Worm (Caenorhabditis elegans): ENCODE results near the gene srbc-12.
A peak's percentile ranks its signal among the peaks of the same experiment; 100 is the strongest.

Gene srbc-12

ce11 chrV:803472-803871 lies 46.1 kb upstream of the srbc-12 start:
- TF ChIP-seq ets-4 (GFP tag; optimal IDR thresholded peaks at IDR 0.05) (no peak), hlh-26 (GFP tag; conservative IDR thresholded peaks at IDR 0.05) (no peak), ztf-18 (tag; optimal IDR thresholded peaks at IDR 0.05) (no peak), attf-6 (GFP tag; IDR thresholded peaks at IDR 0.05) (no peak), F23B12.7 (tag; optimal IDR thresholded peaks at IDR 0.05; ENCODE audit: insufficient read depth) (no peak), ceh-40 (GFP tag; IDR thresholded peaks at IDR 0.05) (no peak), dpff-1 (tag; optimal IDR thresholded peaks at IDR 0.05) (no peak), mel-28 (tag; optimal IDR thresholded peaks at IDR 0.05; ENCODE audit: borderline replicate concordance) (no peak), zfh-2 (GFP tag; conservative IDR thresholded peaks at IDR 0.05) (no peak), sea-2 (GFP tag; IDR thresholded peaks at IDR 0.05) (no peak), chd-7 (tag; optimal IDR thresholded peaks at IDR 0.05) (no peak), atf-7 (tag; optimal IDR thresholded peaks at IDR 0.05) (no peak), fkh-3 (tag; optimal IDR thresholded peaks at IDR 0.05) (no peak), aptf-2 (GFP tag; conservative IDR thresholded peaks at IDR 0.05) (no peak), somi-1 (GFP tag; optimal IDR thresholded peaks at IDR 0.05) (no peak), repo-1 (tag; optimal IDR thresholded peaks at IDR 0.05) (no peak), lsl-1 (GFP tag; optimal IDR thresholded peaks at IDR 0.05) (no peak), B0019.2 (GFP tag; conservative IDR thresholded peaks at IDR 0.05) (no peak)

- peak; percentile 38; the same call in 1 of the 2 replicates for TF ChIP-seq zfh-2 (GFP tag; conservative IDR thresholded peaks at IDR 0.05)
- TF ChIP-seq nhr-90 (tag; optimal IDR thresholded peaks at IDR 0.05) = no peak
Observed at ce11 chrV:804485-804884, 45.1 kb upstream of the srbc-12 start, which contains the start of gene nhr-270. Gene nhr-270 (minus strand): TSS chrV:804741.

- TF ChIP-seq bed-1 (GFP tag; IDR thresholded peaks at IDR 0.05) = no peak
- TF ChIP-seq F37B4.10 (GFP tag; IDR thresholded peaks at IDR 0.05) = no peak
- TF ChIP-seq nfyb-1 (GFP tag; IDR thresholded peaks at IDR 0.05) = no peak
- no peak for TF ChIP-seq lin-40 (tag; optimal IDR thresholded peaks at IDR 0.05)
- TF ChIP-seq ztf-6 (GFP tag; IDR thresholded peaks at IDR 0.05) = no peak
- no peak for TF ChIP-seq Y53G8AR.9 (GFP tag; conservative IDR thresholded peaks at IDR 0.05)
- no peak for TF ChIP-seq F55B11.4 (tag; optimal IDR thresholded peaks at IDR 0.05; ENCODE audit: borderline replicate concordance, insufficient read depth)
- TF ChIP-seq rpc-1 (optimal IDR thresholded peaks at IDR 0.05) = no peak
- no peak for TF ChIP-seq rpc-1 (tag; optimal IDR thresholded peaks at IDR 0.05)
- TF ChIP-seq tbx-9 (tag; optimal IDR thresholded peaks at IDR 0.05; ENCODE audit: borderline replicate concordance) = no peak
- no peak for TF ChIP-seq mxl-1 (tag; optimal IDR thresholded peaks at IDR 0.05)
- TF ChIP-seq aptf-2 (GFP tag; conservative IDR thresholded peaks at IDR 0.05) = no peak
- no peak for TF ChIP-seq dpl-1 (GFP tag; optimal IDR thresholded peaks at IDR 0.05)
- TF ChIP-seq madf-3 (GFP tag; IDR thresholded peaks at IDR 0.05) = no peak
- no peak for TF ChIP-seq attf-3 (GFP tag; conservative IDR thresholded peaks at IDR 0.05)
- no peak for TF ChIP-seq F49E8.2 (tag; optimal IDR thresholded peaks at IDR 0.05; ENCODE audit: insufficient read depth)
- no peak for TF ChIP-seq Y95B8A.8 (GFP tag; IDR thresholded peaks at IDR 0.05)
- no peak for TF ChIP-seq die-1 (tag; optimal IDR thresholded peaks at IDR 0.05)
- TF ChIP-seq T26A5.8 (tag; optimal IDR thresholded peaks at IDR 0.05) = no peak
- no peak for TF ChIP-seq F23B12.7 (tag; optimal IDR thresholded peaks at IDR 0.05; ENCODE audit: insufficient read depth)
- TF ChIP-seq nhr-80 (tag; optimal IDR thresholded peaks at IDR 0.05) = no peak
Observed at ce11 chrV:808260-808659, 41.4 kb upstream of the srbc-12 start.

All from whole organism, young adult.